Worm (Caenorhabditis elegans): Measurements from ENCODE around the gene unc-119.

ce11 chrIII:10902341-10902740, at the start of gene unc-119:
- TF ChIP-seq blmp-1 (tag; optimal IDR thresholded peaks at IDR 0.05) = no peak
- TF ChIP-seq elt-1 (tag; optimal IDR thresholded peaks at IDR 0.05; ENCODE audit: borderline replicate concordance, insufficient read depth) = no peak
